Fruit fly (Drosophila melanogaster) whole organism, pupa: ENCODE results near the gene CG14036.

Source experiments
- CG14655 ChIP-seq: fragments of 200-800 bp; sonication (Bioruptor generic); optimal IDR thresholded peaks from 3 replicates; lab custom pipeline; 2017; ENCODE audit warnings: mild to moderate bottlenecking, missing biosample characterization, missing genetic modification reagents, missing genetic modification characterization
- CG15710 ChIP-seq: fragments of 200-800 bp; sonication (Bioruptor generic); optimal IDR thresholded peaks from 2 replicates; lab custom pipeline; 2018; ENCODE audit warnings: missing biosample characterization, mild to moderate bottlenecking, missing genetic modification characterization, moderate library complexity
- CG32121 ChIP-seq: fragments of 200-800 bp; sonication (Bioruptor generic); IDR thresholded peaks from 2 replicates; pipeline ENCODE4 v1.3.6; 2022; ENCODE audit warnings: missing biosample characterization, missing genetic modification characterization
- CG4496 ChIP-seq: fragments of 200-800 bp; sonication (Bioruptor generic); IDR thresholded peaks from 3 replicates; pipeline ENCODE4 v1.3.6; 2022; ENCODE audit warnings: missing biosample characterization, missing genetic modification characterization
- CG8301 ChIP-seq: fragments of 200-800 bp; sonication (Bioruptor generic); optimal IDR thresholded peaks from 2 replicates; lab custom pipeline; 2018; ENCODE audit warnings: missing biosample characterization, mild to moderate bottlenecking, missing genetic modification characterization
- CG9948 ChIP-seq: fragments of 200-800 bp; sonication (Bioruptor generic); optimal IDR thresholded peaks from 2 replicates; lab custom pipeline; 2018; ENCODE audit warnings: missing biosample characterization, mild to moderate bottlenecking, missing genetic modification characterization, moderate library complexity
- D1 ChIP-seq: fragments of 200-800 bp; sonication (Bioruptor generic); optimal IDR thresholded peaks from 2 replicates; lab custom pipeline; 2018; ENCODE audit warnings: missing biosample characterization, mild to moderate bottlenecking, missing genetic modification characterization, moderate library complexity
- EcR ChIP-seq: fragments of 200-800 bp; sonication (Bioruptor generic); optimal IDR thresholded peaks from 3 replicates; lab custom pipeline; 2019; ENCODE audit warnings: missing biosample characterization, missing genetic modification characterization, mild to moderate bottlenecking, moderate library complexity, missing genetic modification reagents
- Snoo ChIP-seq: fragments of 200-800 bp; sonication (Bioruptor generic); optimal IDR thresholded peaks from 3 replicates; lab custom pipeline; 2017; ENCODE audit warnings: missing biosample characterization, mild to moderate bottlenecking, missing genetic modification characterization, inconsistent platforms
- gl ChIP-seq: fragments of 200-800 bp; sonication (Bioruptor generic); optimal IDR thresholded peaks from 2 replicates; lab custom pipeline; 2018; ENCODE audit warnings: missing biosample characterization, mild to moderate bottlenecking, missing genetic modification characterization

dm6 chr2L:5095350-5095962, 40.6 kb upstream of the CG14036 start:
- TF ChIP-seq EcR (GFP tag; lab: Kevin White, UChicago) (peak; percentile 69), CG32121 (no peak), CG4496 (GFP tag; lab: Robert Waterston, UW) (no peak), CG8301 (tag; lab: Kevin White, UChicago) (no peak), Snoo (tag; lab: Kevin White, UChicago) (no peak), CG15710 (no peak), D1 (tag; lab: Kevin White, UChicago) (no peak), gl (no peak), CG9948 (no peak), CG14655 (GFP tag; lab: Kevin White, UChicago) (no peak)
